Worm (Caenorhabditis elegans) whole organism, L4/young adult: Measurements from ENCODE around the gene srh-300.

Experiments
- W03F9.2 ChIP-seq: fragments of 150-350 bp; optimal IDR thresholded peaks from 2 replicates; lab custom pipeline; 2014; ENCODE audit warnings: missing biosample characterization, missing genetic modification characterization
- dao-5 ChIP-seq: sonication (generic microtip); optimal IDR thresholded peaks from 2 replicates; lab custom pipeline; 2016; ENCODE audit warnings: missing genotype, missing genetic modification characterization, moderate library complexity, missing compliant biosample characterization
- him-1 ChIP-seq: sonication (generic microtip); optimal IDR thresholded peaks from 2 replicates; lab custom pipeline; 2016; ENCODE audit warnings: missing genotype, missing genetic modification reagents, missing genetic modification characterization, missing compliant biosample characterization

Gene srh-300

DNA sequence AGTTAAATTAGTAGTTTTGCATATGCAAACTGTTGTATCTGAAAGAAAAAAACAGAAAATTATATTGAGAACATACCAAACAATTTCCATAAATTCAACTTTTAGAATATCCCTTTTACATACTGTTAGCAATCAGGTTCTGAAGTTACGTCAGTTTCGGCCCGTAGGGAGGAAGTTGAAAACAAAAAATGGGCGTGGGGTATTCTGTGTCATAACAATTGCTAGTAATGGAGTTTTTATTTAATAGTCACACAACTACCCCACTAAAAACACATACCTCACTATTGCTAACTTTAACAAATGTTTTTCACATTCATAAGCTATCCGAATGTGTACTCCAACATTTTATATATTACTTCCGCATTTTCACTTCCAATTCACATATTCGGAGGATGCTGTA is at the start of gene srh-300:
srh-300 (plus strand) TSS at position 301 of the 400 bp plus-strand sequence.
- TF ChIP-seq him-1 (no peak), W03F9.2 (tag; lab: Kevin White, UChicago) (no peak), dao-5 (tag; lab: Kevin White, UChicago) (no peak)

ce11 chrV:17773108-17773507 is 48.8 kb upstream of the srh-300 start, which contains the start of gene sre-21:
sre-21 (minus strand) TSS chrV:17773208.
- TF ChIP-seq him-1: no peak
- no peak for TF ChIP-seq W03F9.2 (tag; lab: Kevin White, UChicago)
- no peak for TF ChIP-seq dao-5 (tag; lab: Kevin White, UChicago)

DNA sequence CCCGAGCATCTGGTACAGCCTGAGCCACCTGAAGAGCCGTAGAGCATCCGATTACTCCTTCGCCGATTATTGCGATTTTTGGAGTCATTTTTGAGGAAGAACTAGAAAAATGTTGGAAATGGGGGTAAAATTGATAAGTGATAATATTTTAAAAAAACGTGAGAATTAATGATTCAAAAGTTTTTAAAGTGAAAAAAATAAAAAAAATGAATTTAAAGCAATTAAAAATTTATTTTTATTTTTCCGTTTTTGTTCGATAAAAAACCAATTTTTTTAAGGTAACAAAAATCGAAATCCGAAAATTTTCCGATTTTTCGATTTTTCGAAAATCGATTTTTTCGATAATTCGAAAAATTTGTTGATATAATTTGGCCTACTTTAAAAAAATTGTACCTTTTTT is 44.8 kb upstream of the srh-300 start, which contains the start of gene ddo-1:
ddo-1 (minus strand) TSS at position 101 of the 400 bp plus-strand sequence.
- TF ChIP-seq him-1: no peak
- no peak for TF ChIP-seq dao-5 (tag; lab: Kevin White, UChicago)
- no peak for TF ChIP-seq W03F9.2 (tag; lab: Kevin White, UChicago)

DNA sequence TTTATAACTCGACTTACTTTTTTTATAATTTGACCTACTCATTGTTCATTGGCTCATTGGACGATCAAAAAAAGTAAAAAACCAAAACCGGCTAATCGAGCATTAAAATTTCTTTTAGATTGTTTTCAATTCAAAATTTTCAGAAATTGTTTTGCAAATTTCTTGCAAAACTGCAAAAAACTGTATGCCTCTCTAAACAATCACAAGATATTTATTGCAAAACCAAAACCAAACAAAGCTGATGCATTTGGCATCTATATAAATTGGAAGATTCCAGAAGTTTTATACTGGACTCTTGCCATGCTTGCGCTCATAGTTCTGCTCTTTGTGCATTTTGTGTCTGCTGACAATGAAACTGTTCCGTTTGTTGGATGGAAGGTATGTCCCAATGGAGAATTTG is 44.3 kb upstream of the srh-300 start, which contains the start of gene C47A10.12:
C47A10.12 (plus strand) TSS at position 301 of the 400 bp plus-strand sequence.
- TF ChIP-seq him-1: no peak

- TF ChIP-seq W03F9.2 (tag; lab: Kevin White, UChicago) (no peak), dao-5 (tag; lab: Kevin White, UChicago) (no peak), him-1 (no peak)
Observed at ce11 chrV:17780285-17780684, 41.6 kb upstream of the srh-300 start.

ce11 chrV:17783542-17783941 is 38.4 kb upstream of the srh-300 start, which contains the start of gene srab-12:
srab-12 (minus strand) TSS chrV:17783642.
- TF ChIP-seq dao-5 (tag; lab: Kevin White, UChicago) (no peak), him-1 (no peak), W03F9.2 (tag; lab: Kevin White, UChicago) (no peak)

DNA sequence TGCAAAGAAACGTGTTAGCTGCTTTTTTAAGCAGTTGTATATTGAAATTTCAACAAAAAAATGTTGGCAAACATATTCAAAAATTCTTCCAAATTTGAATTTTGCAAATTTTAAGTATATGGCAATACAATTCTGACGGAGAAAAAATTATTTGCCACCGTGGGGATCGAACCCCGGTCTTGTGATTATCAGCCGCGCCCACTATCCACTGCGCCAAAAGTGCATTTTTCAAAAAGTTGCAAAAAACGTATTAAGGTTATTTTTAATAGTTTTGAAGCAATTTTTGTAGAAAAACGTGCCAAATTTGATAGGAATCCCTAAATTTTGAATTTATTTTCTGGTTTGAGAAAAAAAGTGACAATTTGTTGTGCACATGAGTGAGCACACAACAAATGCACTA is 37.5 kb upstream of the srh-300 start:
- TF ChIP-seq W03F9.2 (tag; lab: Kevin White, UChicago): no peak

DNA sequence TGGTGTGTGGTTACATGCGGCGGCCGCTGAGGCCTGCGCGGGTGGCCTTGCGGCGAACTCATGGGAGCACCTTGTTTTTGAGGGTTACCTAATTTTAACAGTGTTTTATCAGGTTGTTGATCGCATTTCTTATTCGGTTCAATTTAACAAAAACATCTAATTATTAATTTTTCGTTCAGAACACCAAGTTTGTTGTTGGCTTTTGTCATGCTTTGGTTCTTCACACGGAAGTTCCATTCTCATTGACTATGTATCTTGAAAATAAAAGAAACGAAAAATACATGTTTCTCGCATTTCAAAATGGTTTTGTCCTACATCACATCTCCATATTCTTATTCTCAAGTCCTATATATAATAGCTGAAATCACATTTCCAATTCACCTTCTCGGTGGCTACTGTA is 31.7 kb upstream of the srh-300 start, which contains the start of gene srh-290:
srh-290 (plus strand) TSS at position 301 of the 400 bp plus-strand sequence.
- no peak for TF ChIP-seq him-1
- TF ChIP-seq W03F9.2 (tag; lab: Kevin White, UChicago): no peak
- TF ChIP-seq dao-5 (tag; lab: Kevin White, UChicago): no peak

DNA sequence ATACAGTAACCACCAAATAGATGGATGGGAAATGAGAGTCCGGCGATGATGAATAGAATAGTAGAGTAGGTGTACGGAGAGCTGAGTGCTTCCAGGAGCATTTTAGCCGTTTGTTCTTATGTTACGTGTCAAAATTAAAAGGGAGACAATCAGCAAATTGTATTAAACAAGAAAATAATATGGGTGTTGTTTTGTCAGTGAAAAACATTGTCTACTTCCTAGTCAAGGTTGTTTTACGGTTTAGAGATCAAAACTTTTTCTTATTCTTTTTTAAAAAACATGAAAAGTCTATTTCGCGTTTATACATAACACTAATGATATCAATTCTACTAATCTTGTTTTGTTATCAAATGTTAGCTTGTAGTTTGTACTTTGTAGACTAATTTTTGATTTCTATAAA is 27.9 kb upstream of the srh-300 start, which contains the start of gene srh-289:
srh-289 (minus strand) TSS at position 101 of the 400 bp plus-strand sequence.
- TF ChIP-seq him-1 (no peak), dao-5 (tag; lab: Kevin White, UChicago) (no peak), W03F9.2 (tag; lab: Kevin White, UChicago) (no peak)

DNA sequence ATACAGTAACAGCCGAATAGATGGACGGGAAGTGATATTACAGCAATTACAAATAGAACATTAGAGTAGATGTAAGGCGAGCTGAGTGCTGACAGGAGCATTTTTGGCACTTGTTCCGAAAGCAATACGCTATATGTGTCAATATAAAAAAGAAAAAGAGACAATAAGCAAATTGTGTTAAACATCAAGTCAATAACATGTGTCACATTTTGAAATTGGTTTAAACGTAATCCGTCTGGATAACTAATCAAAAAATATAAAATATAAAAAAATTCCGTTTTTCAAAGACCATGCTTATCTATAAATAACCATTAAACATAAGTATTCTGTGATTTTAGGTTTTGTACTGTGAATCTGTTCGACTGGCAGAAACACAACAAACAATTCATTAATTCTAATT is 26.2 kb upstream of the srh-300 start, which contains the start of gene srh-288:
srh-288 (minus strand) TSS at position 101 of the 400 bp plus-strand sequence.
- no peak for TF ChIP-seq W03F9.2 (tag; lab: Kevin White, UChicago)
- no peak for TF ChIP-seq dao-5 (tag; lab: Kevin White, UChicago)
- no peak for TF ChIP-seq him-1

DNA sequence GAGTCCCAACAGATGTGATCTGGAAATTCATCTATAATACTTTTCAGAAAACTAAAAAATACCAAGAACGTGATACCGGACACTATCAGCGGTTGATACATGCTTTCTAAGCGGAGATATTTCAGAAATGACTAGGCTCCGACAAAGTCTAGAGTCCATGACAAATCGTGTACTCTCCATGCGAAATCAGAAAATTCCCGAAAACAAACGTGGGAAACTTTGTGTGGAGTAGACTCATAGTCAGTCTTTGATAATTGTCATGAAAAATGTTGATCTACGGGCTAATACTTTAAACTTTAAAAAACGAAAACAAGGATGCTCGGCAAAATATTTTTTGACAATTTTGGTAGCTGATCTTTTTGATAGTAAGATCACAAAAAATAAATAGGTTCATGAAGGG is 23.1 kb upstream of the srh-300 start, which contains the start of gene srx-18:
srx-18 (minus strand) TSS at position 101 of the 400 bp plus-strand sequence.
- no peak for TF ChIP-seq him-1
- TF ChIP-seq W03F9.2 (tag; lab: Kevin White, UChicago): no peak
- TF ChIP-seq dao-5 (tag; lab: Kevin White, UChicago): no peak

ce11 chrV:17800538-17800937 is 21.4 kb upstream of the srh-300 start, which contains the start of gene srh-287:
srh-287 (plus strand) TSS chrV:17800838.
- no peak for TF ChIP-seq W03F9.2 (tag; lab: Kevin White, UChicago)
- no peak for TF ChIP-seq him-1
- TF ChIP-seq dao-5 (tag; lab: Kevin White, UChicago): no peak

DNA sequence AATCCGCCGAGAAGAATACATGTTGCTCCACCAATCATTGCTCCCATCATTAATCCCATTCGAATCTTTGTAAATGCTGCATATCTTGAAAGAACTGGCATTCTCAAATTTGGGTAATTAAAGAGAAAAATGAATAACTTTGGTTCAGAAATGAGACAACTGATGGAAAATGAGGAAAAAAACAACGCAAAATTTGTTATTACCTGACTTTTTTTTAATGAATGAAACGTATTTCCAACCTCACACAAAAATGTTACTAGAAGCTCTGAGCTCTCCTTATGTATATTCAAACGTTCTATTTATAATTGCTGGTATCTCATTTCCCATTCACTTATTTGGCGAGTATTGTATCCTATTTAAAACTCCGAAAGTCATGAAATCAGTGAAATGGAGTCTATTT is 19.4 kb upstream of the srh-300 start, which contains the start of the genes Y94A7B.11 and srh-292:
Y94A7B.11 (minus strand) TSS at position 101 of the 400 bp plus-strand sequence.
srh-292 (plus strand) TSS at position 251 of the 400 bp plus-strand sequence.
- no peak for TF ChIP-seq him-1
- TF ChIP-seq dao-5 (tag; lab: Kevin White, UChicago): no peak
- no peak for TF ChIP-seq W03F9.2 (tag; lab: Kevin White, UChicago)

- TF ChIP-seq him-1 (no peak), dao-5 (tag; lab: Kevin White, UChicago) (no peak), W03F9.2 (tag; lab: Kevin White, UChicago) (no peak)
Observed at ce11 chrV:17805323-17805722, 16.6 kb upstream of the srh-300 start, which contains the start of gene srh-291. srh-291 (plus strand) TSS chrV:17805623.

DNA sequence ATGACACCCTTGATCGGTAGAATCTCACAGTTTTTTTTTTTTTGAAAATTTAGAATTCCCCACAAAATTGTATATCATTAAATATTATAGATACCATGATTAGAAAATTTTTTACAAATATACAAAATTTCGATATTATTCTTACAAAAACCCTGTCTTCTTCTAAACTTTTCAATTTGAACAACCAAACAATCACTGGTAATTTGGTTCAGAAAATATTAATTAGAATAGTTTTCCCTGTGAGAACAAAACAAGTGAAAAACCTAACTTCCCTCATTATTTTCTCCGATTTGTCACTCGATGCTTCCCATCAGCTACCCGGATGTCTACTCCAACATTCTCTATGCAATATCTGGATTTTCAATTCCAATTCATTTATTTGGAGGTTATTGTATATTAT is 11.9 kb upstream of the srh-300 start, which contains the start of gene srh-296:
srh-296 (plus strand) TSS at position 301 of the 400 bp plus-strand sequence.
- TF ChIP-seq him-1 (no peak), W03F9.2 (tag; lab: Kevin White, UChicago) (no peak), dao-5 (tag; lab: Kevin White, UChicago) (no peak)
